Worm (Caenorhabditis elegans): ENCODE results near the gene mbk-1.
A peak's percentile ranks its signal among the peaks of the same experiment; 100 is the strongest.

Gene mbk-1

DNA sequence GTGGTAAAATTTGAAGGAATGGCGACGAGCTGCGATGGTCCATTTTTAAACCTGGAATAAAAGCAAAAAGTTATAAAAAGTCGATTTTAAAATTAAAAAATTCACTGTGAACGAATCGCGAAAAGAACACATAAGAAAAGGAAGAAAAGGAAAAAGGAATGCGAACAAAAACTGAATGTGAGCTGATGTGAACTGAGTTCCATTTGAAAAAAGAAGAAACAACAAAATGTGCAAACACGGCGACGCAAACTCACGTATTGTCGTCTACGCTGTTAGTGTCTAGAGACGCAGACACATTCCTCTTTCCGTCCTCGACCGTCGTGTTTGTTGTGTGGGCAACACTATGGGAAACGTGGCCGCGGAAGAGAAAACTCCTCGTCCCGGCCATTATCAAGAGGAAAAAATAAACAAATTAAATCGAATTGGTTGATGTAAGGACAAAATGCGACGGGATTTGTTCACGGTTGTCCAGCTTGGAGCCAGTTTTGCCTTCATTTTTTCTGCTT lies 29.4 kb upstream of the mbk-1 start, which contains the start of the genes C27C12.1 and C27C12.4 (continued):
- TF ChIP-seq daf-16 (GFP tag; optimal IDR thresholded peaks at IDR 0.05) (peak; percentile 8 to 61), daf-16 (tag; optimal IDR thresholded peaks at IDR 0.05) (peak; percentile 94), hif-1 (tag; optimal IDR thresholded peaks at IDR 0.05) (peak in 1 of 2 experiments; percentile 86), egl-43 (GFP tag; IDR thresholded peaks at IDR 0.05) (no peak), nhr-76 (tag; optimal IDR thresholded peaks at IDR 0.05) (no peak), php-3 (GFP tag; IDR thresholded peaks at IDR 0.05) (no peak), nhr-102 (tag; optimal IDR thresholded peaks at IDR 0.05) (peak; percentile 77), snpc-1.2 (GFP tag; IDR thresholded peaks at IDR 0.05) (no peak), arid-1 (GFP tag; conservative IDR thresholded peaks at IDR 0.05) (no peak; the same call in 1 of the 2 replicates), nhr-41 (GFP tag; IDR thresholded peaks at IDR 0.05) (no peak), unc-62 (GFP tag; optimal IDR thresholded peaks at IDR 0.05 in 1 of 2) (no peak), unc-62 (tag; optimal IDR thresholded peaks at IDR 0.05) (no peak), zip-2 (tag; optimal IDR thresholded peaks at IDR 0.05) (peak; percentile 57), egl-27 (tag; optimal IDR thresholded peaks at IDR 0.05) (no peak), mdt-29 (GFP tag; IDR thresholded peaks at IDR 0.05) (no peak), ama-1 (optimal IDR thresholded peaks at IDR 0.05) (no peak), ctbp-1 (GFP tag; IDR thresholded peaks at IDR 0.05) (peak; percentile 53; the same call in 1 of the 2 replicates), ceh-82 (tag; optimal IDR thresholded peaks at IDR 0.05) (no peak), lin-13 (GFP tag; optimal IDR thresholded peaks at IDR 0.05) (peak; percentile 76), R02D3.7 (tag; optimal IDR thresholded peaks at IDR 0.05) (no peak), cey-2 (tag; optimal IDR thresholded peaks at IDR 0.05; ENCODE audit: borderline replicate concordance, insufficient read depth) (no peak), ceh-32 (tag; optimal IDR thresholded peaks at IDR 0.05; ENCODE audit: poor library complexity) (no peak), spr-1 (tag; optimal IDR thresholded peaks at IDR 0.05) (peak; percentile 48), nhr-25 (tag; optimal IDR thresholded peaks at IDR 0.05; ENCODE audit: borderline replicate concordance, insufficient read depth) (peak; percentile 31), nhr-11 (tag; optimal IDR thresholded peaks at IDR 0.05) (peak; percentile 81), nhr-10 (tag; optimal IDR thresholded peaks at IDR 0.05) (no peak), madf-5 (GFP tag; IDR thresholded peaks at IDR 0.05) (no peak), tra-1 (GFP tag; IDR thresholded peaks at IDR 0.05) (no peak), set-16 (GFP tag; IDR thresholded peaks at IDR 0.05) (no peak), madf-9 (GFP tag; conservative IDR thresholded peaks at IDR 0.05) (peak; percentile 47; the same call in 1 of the 2 replicates), ceh-44 (GFP tag; IDR thresholded peaks at IDR 0.05) (no peak), aha-1 (tag) (no peak), dve-1 (tag; optimal IDR thresholded peaks at IDR 0.05; ENCODE audit: insufficient read depth) (no peak), lin-15B (tag; optimal IDR thresholded peaks at IDR 0.05) (no peak), ceh-20 (GFP tag; IDR thresholded peaks at IDR 0.05) (0 out of 2 replicates have a peak, but pooled peaks have one; percentile 45), ztf-11 (tag; optimal IDR thresholded peaks at IDR 0.05) (no peak)

ce11 chrX:14851904-14852303 lies 27.6 kb upstream of the mbk-1 start:
- TF ChIP-seq spr-3 (GFP tag; optimal IDR thresholded peaks at IDR 0.05) (no peak), unc-62 (GFP tag; optimal IDR thresholded peaks at IDR 0.05 in 1 of 2) (peak in 1 of 2 experiments; percentile 26), unc-62 (tag; optimal IDR thresholded peaks at IDR 0.05) (no peak)

- TF ChIP-seq nhr-11 (tag; optimal IDR thresholded peaks at IDR 0.05) (no peak), daf-19 (GFP tag; conservative IDR thresholded peaks at IDR 0.05) (no peak), hlh-11 (tag; optimal IDR thresholded peaks at IDR 0.05) (no peak), daf-16 (GFP tag; optimal IDR thresholded peaks at IDR 0.05) (no peak), daf-16 (tag; optimal IDR thresholded peaks at IDR 0.05) (peak; percentile 32), dve-1 (tag; optimal IDR thresholded peaks at IDR 0.05; ENCODE audit: insufficient read depth) (peak; percentile 1), nhr-28 (tag; optimal IDR thresholded peaks at IDR 0.05) (peak; percentile 76), mep-1 (tag; optimal IDR thresholded peaks at IDR 0.05) (peak; percentile 33), madf-5 (GFP tag; IDR thresholded peaks at IDR 0.05) (no peak), snpc-1.2 (GFP tag; IDR thresholded peaks at IDR 0.05) (no peak), dmd-6 (GFP tag; IDR thresholded peaks at IDR 0.05) (peak; percentile 32; the same call in 1 of the 2 replicates), aha-1 (tag) (peak; percentile 5)
Observed at ce11 chrX:14849054-14849453, 24.7 kb upstream of the mbk-1 start, which contains the start of gene acd-3. Gene acd-3 (plus strand): TSS chrX:14849275.
